Worm (Caenorhabditis elegans): ENCODE results near the gene C04B4.4.

DNA sequence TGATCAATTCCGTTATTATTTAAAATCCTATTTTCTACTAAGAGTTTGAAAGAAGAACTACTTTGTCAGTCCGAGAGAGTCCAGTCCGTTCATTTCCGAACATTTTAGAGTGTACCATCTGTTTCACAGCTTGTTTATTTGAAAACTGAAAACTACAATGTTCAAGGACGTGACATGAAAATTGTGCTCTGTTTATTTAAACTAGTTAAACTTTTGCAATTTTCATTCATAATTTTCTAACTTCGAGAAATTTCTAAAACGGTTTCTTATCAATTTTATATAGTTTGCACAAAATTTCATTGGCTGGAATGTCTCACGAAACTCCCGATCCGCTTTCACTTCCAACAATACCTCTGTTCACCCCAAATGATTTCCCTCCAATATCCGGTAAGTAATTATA lies 10.2 kb upstream of the C04B4.4 start, which contains the start of gene C04B4.1:
- no peak for TF ChIP-seq scrt-1 (GFP tag; IDR thresholded peaks at IDR 0.05)
- no peak for TF ChIP-seq hmg-4 (GFP tag; optimal IDR thresholded peaks at IDR 0.05)
- no peak for TF ChIP-seq ama-1 (optimal IDR thresholded peaks at IDR 0.05)
- no peak for TF ChIP-seq hnd-1 (tag; optimal IDR thresholded peaks at IDR 0.05)
- TF ChIP-seq aly-1 (tag; optimal IDR thresholded peaks at IDR 0.05): no peak
- TF ChIP-seq pes-1 (GFP tag; IDR thresholded peaks at IDR 0.05): no peak
